Fruit fly (Drosophila melanogaster): Measurements from ENCODE around the gene wol.

The wol gene

dm6 chr2L:8274958-8275584, 27.7 kb downstream of the wol start:
- no peak for TF ChIP-seq CG8478 (optimal IDR thresholded peaks at IDR 0.05)
- TF ChIP-seq CTCF (optimal IDR thresholded peaks at IDR 0.05) = no peak

DNA sequence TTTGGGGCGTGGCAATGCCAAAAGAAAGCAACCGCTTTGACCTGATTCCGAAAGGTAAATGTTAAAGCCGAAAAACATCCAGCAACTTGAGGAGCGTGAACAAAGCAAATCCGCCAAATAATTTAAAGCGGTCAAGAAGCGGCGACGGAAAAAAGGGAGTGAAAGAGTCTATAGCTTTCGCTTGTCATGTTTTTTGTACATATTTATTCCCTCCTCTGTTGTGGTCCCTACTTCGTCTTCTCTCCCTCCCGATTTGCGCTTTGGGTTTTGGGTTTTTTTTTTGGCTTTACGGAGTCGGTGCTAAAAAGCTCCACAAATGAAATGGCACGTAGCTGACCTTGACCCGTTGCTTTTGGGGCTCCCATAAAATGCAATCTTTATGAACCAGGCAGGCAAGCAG, 28.7 kb downstream of the wol start:
- TF ChIP-seq CG8478 (optimal IDR thresholded peaks at IDR 0.05) (no peak), CTCF (optimal IDR thresholded peaks at IDR 0.05) (no peak)

DNA sequence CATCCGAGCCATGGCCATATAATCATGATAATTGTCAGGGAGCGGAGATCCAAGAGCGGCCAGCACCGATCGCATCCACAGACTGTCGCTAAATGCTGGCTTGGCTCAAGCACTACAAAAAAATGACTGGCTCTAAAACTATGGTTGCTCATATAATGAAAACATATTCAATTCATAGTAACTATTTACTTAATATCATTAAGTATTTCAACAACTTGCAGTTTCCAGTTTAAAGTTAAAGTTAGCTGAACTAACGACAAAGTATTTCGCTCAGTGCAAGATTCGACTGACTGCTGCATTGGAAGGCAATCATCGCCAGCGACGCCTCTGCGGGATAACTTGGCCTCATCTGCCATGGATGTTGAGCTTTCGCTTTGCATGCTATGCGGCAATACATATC, 31.9 kb downstream of the wol start:
- TF ChIP-seq CTCF (optimal IDR thresholded peaks at IDR 0.05) (no peak), CG8478 (optimal IDR thresholded peaks at IDR 0.05) (no peak)

- no peak for TF ChIP-seq CTCF (optimal IDR thresholded peaks at IDR 0.05)
- no peak for TF ChIP-seq CG8478 (optimal IDR thresholded peaks at IDR 0.05)
Observed at dm6 chr2L:8268679-8269078, 34.1 kb downstream of the wol start.

- TF ChIP-seq CTCF (optimal IDR thresholded peaks at IDR 0.05) (no peak), CG8478 (optimal IDR thresholded peaks at IDR 0.05) (no peak)
Observed at dm6 chr2L:8266670-8267435, 35.9 kb downstream of the wol start.

- TF ChIP-seq CG8478 (optimal IDR thresholded peaks at IDR 0.05) = no peak
- no peak for TF ChIP-seq CTCF (optimal IDR thresholded peaks at IDR 0.05)
Observed at dm6 chr2L:8266145-8266544, 36.6 kb downstream of the wol start.

- TF ChIP-seq CTCF (optimal IDR thresholded peaks at IDR 0.05) = no peak
- TF ChIP-seq CG8478 (optimal IDR thresholded peaks at IDR 0.05) = no peak
Observed at dm6 chr2L:8257401-8258266, 45.2 kb downstream of the wol start, which contains the start of gene CG8086. Gene CG8086, minus strand, starts transcription at chr2L:8257502.

DNA sequence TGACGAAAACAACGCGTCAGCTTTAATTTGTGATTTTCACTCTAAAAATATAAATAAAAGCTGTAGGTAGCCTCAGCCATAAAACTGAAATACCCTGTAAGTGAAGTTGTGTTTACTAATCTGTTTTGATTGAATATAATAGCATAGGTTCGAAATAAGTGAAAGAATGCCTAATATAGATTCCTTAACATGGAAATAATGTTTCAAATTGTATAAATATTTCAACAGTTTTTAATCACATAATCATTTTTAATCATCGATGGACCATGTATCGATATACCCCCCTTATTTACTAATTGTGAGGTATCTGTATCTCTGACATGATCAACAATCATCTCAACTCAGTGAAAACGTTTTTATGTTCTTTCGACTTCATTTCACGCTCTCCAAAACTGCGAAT, 47.4 kb downstream of the wol start:
- TF ChIP-seq CG8478 (optimal IDR thresholded peaks at IDR 0.05) (no peak), CTCF (optimal IDR thresholded peaks at IDR 0.05) (no peak)

Data from S2 (cell line).